Fruit fly (Drosophila melanogaster) whole organism: ENCODE measurements around the gene Rrp46.

Source experiments
- CG8478 ChIP-seq: fragments of >200 bp; optimal IDR thresholded peaks from 2 replicates; lab custom pipeline; 2018; ENCODE audit warnings: inconsistent platforms
- Dll ChIP-seq: fragments of >200 bp; optimal IDR thresholded peaks from 2 replicates; lab custom pipeline; 2017
- EcR ChIP-seq, 2 experiments: fragments of >200 bp; optimal IDR thresholded peaks; 2 replicates each; lab custom pipeline; 2017; ENCODE audit warnings: missing biosample characterization in 2 of 2, missing genetic modification characterization in 2 of 2, missing genetic modification reagents in 2 of 2
- pan ChIP-seq: fragments of >200 bp; optimal IDR thresholded peaks from 2 replicates; lab custom pipeline; 2017
- psq ChIP-seq: fragments of >200 bp; optimal IDR thresholded peaks from 2 replicates; lab custom pipeline; 2017
- usp ChIP-seq: fragments of >200 bp; optimal IDR thresholded peaks from 2 replicates; lab custom pipeline; 2017; ENCODE audit warnings: missing biosample characterization, missing genetic modification characterization, mixed read lengths

Rrp46 gene

DNA sequence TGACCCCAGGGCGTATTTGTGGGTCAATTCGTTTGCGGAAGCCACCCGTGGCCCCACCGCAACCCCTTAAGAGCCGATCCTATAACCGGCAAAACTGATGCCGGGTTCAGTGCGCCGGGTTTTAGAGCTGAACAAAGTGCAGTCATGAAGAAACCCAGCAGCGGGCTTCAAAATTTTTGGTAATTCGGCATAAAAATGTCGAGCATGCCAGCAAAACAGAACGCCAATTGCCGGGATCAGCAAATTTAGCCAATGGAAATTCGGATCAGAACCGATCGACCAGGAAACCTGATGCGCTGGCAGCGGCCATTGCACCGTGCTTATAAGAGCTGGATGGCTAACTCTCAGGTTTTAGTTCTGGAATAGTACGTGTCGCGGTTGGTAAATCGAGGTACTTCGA, 5.4 kb upstream of the Rrp46 start:
- TF ChIP-seq CG8478 (lab: Kevin White, UChicago) (no peak), EcR (GFP tag; optimal IDR thresholded peaks at IDR 0.05; lab: Kevin White, UChicago) (no peak), Dll (lab: Kevin White, UChicago) (no peak), usp (no peak), pan (no peak), psq (no peak)

dm6 chr3R:10411752-10412549, 1.1 kb upstream of the Rrp46 start:
- TF ChIP-seq EcR (GFP tag; optimal IDR thresholded peaks at IDR 0.05; lab: Kevin White, UChicago) (no peak), CG8478 (lab: Kevin White, UChicago) (no peak), psq (no peak), usp (no peak)

DNA sequence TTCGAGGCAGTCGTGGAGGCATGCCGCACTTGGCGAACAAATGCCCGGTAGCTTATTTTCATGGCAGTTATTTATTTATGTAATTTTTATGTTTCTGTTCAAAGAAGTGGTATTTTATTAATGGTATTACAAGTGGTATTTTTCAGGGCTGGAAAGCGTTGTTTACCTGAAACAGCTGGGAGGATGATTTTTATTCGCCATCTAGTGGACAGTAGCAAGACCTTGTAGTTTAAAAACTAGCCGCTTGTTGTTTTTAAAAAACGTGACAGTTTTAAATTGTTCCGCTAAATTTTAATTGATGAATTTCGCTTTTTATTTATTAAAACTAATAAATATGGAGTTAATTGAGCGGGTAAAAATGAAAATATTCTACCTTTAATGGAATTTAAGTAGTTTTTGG, 2.8 kb downstream of the Rrp46 start, which contains the start of gene CG6345:
CG6345 (minus strand) TSS at position 124 of the 400 bp plus-strand sequence.
- TF ChIP-seq psq (no peak), CG8478 (lab: Kevin White, UChicago) (no peak), pan (no peak), usp (no peak), EcR (GFP tag; optimal IDR thresholded peaks at IDR 0.05; lab: Kevin White, UChicago) (no peak), Dll (lab: Kevin White, UChicago) (no peak)

dm6 chr3R:10421167-10421566, 8.1 kb downstream of the Rrp46 start:
- no peak for TF ChIP-seq EcR (GFP tag; optimal IDR thresholded peaks at IDR 0.05; lab: Kevin White, UChicago)
- no peak for TF ChIP-seq Dll (lab: Kevin White, UChicago)
- no peak for TF ChIP-seq usp
- TF ChIP-seq CG8478 (lab: Kevin White, UChicago) = no peak
- TF ChIP-seq psq = no peak
- TF ChIP-seq pan = no peak

- TF ChIP-seq EcR (GFP tag; optimal IDR thresholded peaks at IDR 0.05; lab: Kevin White, UChicago) (no peak), CG8478 (lab: Kevin White, UChicago) (no peak), psq (no peak), usp (no peak), pan (no peak), Dll (lab: Kevin White, UChicago) (no peak)
These were observed 15.2 kb downstream of the Rrp46 start, which contains the start of gene CG46270 for dm6 chr3R:10428324-10428723. Gene CG46270 (minus strand): TSS chr3R:10428424.

DNA sequence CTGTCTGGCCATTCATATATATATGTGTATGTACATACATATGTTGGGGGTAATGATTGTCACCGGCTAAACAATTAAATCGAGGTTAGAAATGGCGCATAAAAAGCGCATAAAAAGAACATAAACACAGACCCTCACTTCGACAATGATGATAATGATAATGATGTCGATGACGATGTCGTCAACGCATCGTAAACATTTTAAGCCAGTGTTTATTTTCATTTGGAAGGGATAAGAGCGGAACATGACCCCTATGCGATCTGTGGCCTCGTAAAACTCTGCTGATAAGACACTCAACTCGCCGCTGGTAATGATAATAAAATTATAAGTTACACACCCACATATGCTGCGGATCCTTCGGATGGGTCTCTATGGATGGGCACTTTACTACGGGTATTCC, 18.0 kb downstream of the Rrp46 start:
- TF ChIP-seq usp = no peak
- no peak for TF ChIP-seq CG8478 (lab: Kevin White, UChicago)

dm6 chr3R:10433408-10433980, 20.4 kb downstream of the Rrp46 start:
- TF ChIP-seq EcR (GFP tag; optimal IDR thresholded peaks at IDR 0.05; lab: Kevin White, UChicago) (no peak), pan (no peak), CG8478 (lab: Kevin White, UChicago) (no peak), Dll (lab: Kevin White, UChicago) (no peak), psq (no peak), usp (no peak)

dm6 chr3R:10434489-10434888, 21.4 kb downstream of the Rrp46 start, which contains the start of gene Cyp12e1:
Gene Cyp12e1 (plus strand): TSS chr3R:10434789.
- TF ChIP-seq CG8478 (lab: Kevin White, UChicago) = no peak
- no peak for TF ChIP-seq Dll (lab: Kevin White, UChicago)
- no peak for TF ChIP-seq EcR (GFP tag; optimal IDR thresholded peaks at IDR 0.05; lab: Kevin White, UChicago)
- TF ChIP-seq psq = no peak
- no peak for TF ChIP-seq pan
- no peak for TF ChIP-seq usp

DNA sequence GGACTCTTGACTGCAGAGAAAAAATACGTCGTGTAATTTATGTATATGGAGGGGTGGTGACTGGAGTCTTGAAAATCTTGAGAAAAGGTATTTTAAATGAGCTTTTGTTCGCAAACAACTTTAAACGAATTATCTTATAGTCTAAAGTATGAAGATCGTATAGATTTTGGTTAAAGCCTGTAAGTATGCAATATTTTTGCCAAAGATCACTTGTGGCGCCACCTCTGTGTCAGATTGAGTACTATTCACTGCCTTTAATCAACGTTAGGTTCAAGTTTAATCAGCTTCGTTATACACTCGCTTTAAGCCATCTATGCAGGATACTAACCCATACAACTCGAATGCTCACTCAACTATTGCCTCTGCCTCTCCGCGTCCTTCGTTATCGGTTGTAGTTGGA, 23.9 kb downstream of the Rrp46 start:
- no peak for TF ChIP-seq usp
- no peak for TF ChIP-seq pan
- no peak for TF ChIP-seq EcR (GFP tag; optimal IDR thresholded peaks at IDR 0.05; lab: Kevin White, UChicago)
- no peak for TF ChIP-seq psq
- TF ChIP-seq Dll (lab: Kevin White, UChicago) = no peak
- no peak for TF ChIP-seq CG8478 (lab: Kevin White, UChicago)

dm6 chr3R:10448957-10449356, 35.9 kb downstream of the Rrp46 start:
- no peak for TF ChIP-seq Dll (lab: Kevin White, UChicago)
- no peak for TF ChIP-seq pan
- TF ChIP-seq psq = no peak
- TF ChIP-seq usp = no peak
- no peak for TF ChIP-seq EcR (GFP tag; optimal IDR thresholded peaks at IDR 0.05; lab: Kevin White, UChicago)
- no peak for TF ChIP-seq CG8478 (lab: Kevin White, UChicago)

- TF ChIP-seq usp = no peak
- TF ChIP-seq psq = no peak
- TF ChIP-seq pan = no peak
These were observed 41.8 kb downstream of the Rrp46 start for dm6 chr3R:10454909-10455308.

- TF ChIP-seq CG8478 (lab: Kevin White, UChicago) = no peak
- no peak for TF ChIP-seq pan
- TF ChIP-seq psq = no peak
- TF ChIP-seq usp = no peak
- TF ChIP-seq EcR (GFP tag; optimal IDR thresholded peaks at IDR 0.05; lab: Kevin White, UChicago) = no peak
- no peak for TF ChIP-seq Dll (lab: Kevin White, UChicago)
These were observed 50.4 kb downstream of the Rrp46 start for dm6 chr3R:10463548-10463947.
